Fruit fly (Drosophila melanogaster) whole organism, embryonic: ENCODE measurements around the gene CG16903.

Source experiments
- BEAF-32 ChIP-seq: fragments of 200-800 bp; sonication (Bioruptor generic); optimal IDR thresholded peaks from 3 replicates; lab custom pipeline; 2017; ENCODE audit warnings: missing biosample characterization, missing genetic modification characterization, mild to moderate bottlenecking, moderate library complexity, missing genetic modification reagents
- CG12769 ChIP-seq: fragments of 200-800 bp; sonication (Bioruptor generic); optimal IDR thresholded peaks from 2 replicates; lab custom pipeline; 2019; ENCODE audit warnings: missing biosample characterization, mild to moderate bottlenecking, missing genetic modification characterization, moderate library complexity
- CG13296 ChIP-seq: fragments of 200-800 bp; sonication (Bioruptor generic); optimal IDR thresholded peaks from 3 replicates; lab custom pipeline; 2018; ENCODE audit warnings: missing biosample characterization, mild to moderate bottlenecking, missing genetic modification characterization
- CG13775 ChIP-seq: fragments of 200-800 bp; sonication (Bioruptor generic); optimal IDR thresholded peaks from 3 replicates; lab custom pipeline; 2017; ENCODE audit warnings: missing biosample characterization, mild to moderate bottlenecking, missing genetic modification characterization
- CG17361 ChIP-seq: fragments of 200-800 bp; sonication (Bioruptor generic); IDR thresholded peaks from 3 replicates; pipeline ENCODE4 v1.3.6; 2022; ENCODE audit warnings: missing biosample characterization, missing genetic modification characterization
- CG1832 ChIP-seq: fragments of 200-800 bp; sonication (Bioruptor generic); optimal IDR thresholded peaks from 2 replicates; lab custom pipeline; 2017; ENCODE audit warnings: missing biosample characterization, mild to moderate bottlenecking, missing genetic modification characterization, inconsistent platforms
- CG31365 ChIP-seq: fragments of 200-800 bp; sonication (Bioruptor generic); optimal IDR thresholded peaks from 2 replicates; lab custom pipeline; 2018; ENCODE audit warnings: missing biosample characterization, mild to moderate bottlenecking, missing genetic modification characterization
- CG32532 ChIP-seq: fragments of 200-800 bp; sonication (Bioruptor generic); IDR thresholded peaks from 2 replicates; pipeline ENCODE4 v1.3.6; 2022; ENCODE audit warnings: missing biosample characterization, missing genetic modification characterization
- CG3847 ChIP-seq: fragments of 200-800 bp; sonication (Bioruptor generic); IDR thresholded peaks from 2 replicates; pipeline ENCODE4 v1.3.6; 2022; ENCODE audit warnings: missing biosample characterization, missing genetic modification characterization
- CG42726 ChIP-seq: fragments of 200-800 bp; sonication (Bioruptor generic); IDR thresholded peaks from 2 replicates; pipeline ENCODE4 v1.3.6; 2022; ENCODE audit warnings: missing biosample characterization, missing genetic modification characterization; ENCODE audit not compliant: partially characterized antibody
- CG8290 ChIP-seq, 3 experiments: fragments of 200-800 bp; sonication (Bioruptor generic); optimal IDR thresholded peaks; 2 replicates each; lab custom pipeline; 2016 to 2019; ENCODE audit warnings: missing biosample characterization in 3 of 3, missing genetic modification characterization in 3 of 3, mild to moderate bottlenecking in 2 of 3, moderate library complexity in 1 of 3
- Deaf1 ChIP-seq: fragments of 200-800 bp; optimal IDR thresholded peaks from 3 replicates; lab custom pipeline; 2019; ENCODE audit warnings: missing biosample characterization, mild to moderate bottlenecking, missing genetic modification characterization, moderate library complexity
- Eip74EF ChIP-seq, 2 experiments: fragments of 200-800 bp in 1 of 2; fragments of >200 bp in 1 of 2; sonication (Bioruptor generic) in 1 of 2; optimal IDR thresholded peaks; 2 replicates each; lab custom pipeline; 2017 to 2019; ENCODE audit warnings: missing biosample characterization in 2 of 2, missing genetic modification characterization in 2 of 2, mild to moderate bottlenecking in 1 of 2, moderate library complexity in 1 of 2
- Ets65A ChIP-seq: fragments of 200-800 bp; sonication (Bioruptor generic); peaks from one replicate; lab custom pipeline; 2016; ENCODE audit warnings: missing biosample characterization, missing genetic modification characterization
- Ets97D ChIP-seq: fragments of 200-800 bp; sonication (Bioruptor generic); optimal IDR thresholded peaks from 3 replicates; lab custom pipeline; 2016; ENCODE audit warnings: missing biosample characterization, missing genetic modification characterization
- Fer3 ChIP-seq: fragments of 200-800 bp; sonication (Bioruptor generic); optimal IDR thresholded peaks from 2 replicates; lab custom pipeline; 2018; ENCODE audit warnings: missing biosample characterization, mild to moderate bottlenecking, missing genetic modification characterization, moderate library complexity
- HLH3B ChIP-seq: fragments of 200-800 bp; sonication (Bioruptor generic); IDR thresholded peaks from 2 replicates; pipeline ENCODE4 v1.3.6; 2022; ENCODE audit warnings: missing biosample characterization, missing genetic modification characterization
- Mad ChIP-seq: fragments of 200-800 bp; sonication (Bioruptor generic); optimal IDR thresholded peaks from 2 replicates; lab custom pipeline; 2016; ENCODE audit warnings: missing biosample characterization, missing genetic modification characterization
- Med ChIP-seq: fragments of 200-800 bp; sonication (Bioruptor generic); peaks from one replicate; lab custom pipeline; 2016; ENCODE audit warnings: missing biosample characterization, missing genetic modification characterization, mild to moderate bottlenecking, inconsistent platforms, moderate library complexity
- Meics ChIP-seq: fragments of 200-800 bp; sonication (Bioruptor generic); optimal IDR thresholded peaks from 2 replicates; lab custom pipeline; 2017; ENCODE audit warnings: missing biosample characterization, mild to moderate bottlenecking, missing genetic modification characterization
- NfI ChIP-seq: fragments of 200-800 bp; sonication (Bioruptor generic); optimal IDR thresholded peaks from 3 replicates; lab custom pipeline; 2018; ENCODE audit warnings: missing biosample characterization, mild to moderate bottlenecking, missing genetic modification characterization, moderate library complexity
- croc ChIP-seq: fragments of 200-800 bp; sonication (Bioruptor generic); conservative IDR thresholded peaks from 3 replicates; pipeline ENCODE4 v1.3.6; 2022; ENCODE audit warnings: missing biosample characterization, missing genetic modification characterization
- crol ChIP-seq: fragments of 200-800 bp; sonication (Bioruptor generic); IDR thresholded peaks from 2 replicates; pipeline ENCODE4 v1.3.6; 2022; ENCODE audit warnings: missing biosample characterization, missing genetic modification characterization
- ftz-f1 ChIP-seq: fragments of 200-800 bp; sonication (Bioruptor generic); optimal IDR thresholded peaks from 2 replicates; lab custom pipeline; 2016; ENCODE audit warnings: missing biosample characterization, missing genetic modification characterization
- gro ChIP-seq: fragments of 200-800 bp; sonication (Bioruptor generic); optimal IDR thresholded peaks from 2 replicates; lab custom pipeline; 2016; ENCODE audit warnings: missing biosample characterization, missing genetic modification characterization
- mirr ChIP-seq: fragments of 200-800 bp; sonication (Bioruptor generic); optimal IDR thresholded peaks from 3 replicates; lab custom pipeline; 2018; ENCODE audit warnings: missing biosample characterization, mild to moderate bottlenecking, missing genetic modification characterization
- nom ChIP-seq: fragments of 200-800 bp; sonication (Bioruptor generic); optimal IDR thresholded peaks from 2 replicates; lab custom pipeline; 2017; ENCODE audit warnings: missing biosample characterization, missing genetic modification characterization, mild to moderate bottlenecking, moderate library complexity, missing genetic modification reagents
- onecut ChIP-seq: fragments of 200-800 bp; sonication (Bioruptor generic); IDR thresholded peaks from 2 replicates; pipeline ENCODE4 v1.3.6; 2022; ENCODE audit warnings: missing biosample characterization, missing genetic modification characterization
- pan ChIP-seq, 4 experiments: fragments of >200 bp in 3 of 4; fragments of 200-800 bp in 1 of 4; sonication (Bioruptor generic) in 1 of 4; optimal IDR thresholded peaks in 3 of 4; IDR thresholded peaks in 1 of 4; 2 replicates each; pipeline versions ENCODE4 v1.3.6 to Lab custom; 2017 to 2022; ENCODE audit warnings: missing biosample characterization in 2 of 4, missing genetic modification characterization in 2 of 4, mixed read lengths in 1 of 4
- prd ChIP-seq, 3 experiments: fragments of >200 bp in 2 of 3; fragments of 200-800 bp in 1 of 3; sonication (Bioruptor generic) in 1 of 3; optimal IDR thresholded peaks in 2 of 3; IDR thresholded peaks in 1 of 3; 2 replicates in 2 of 3; 3 replicates in 1 of 3; pipeline versions ENCODE4 v1.3.6 to Lab custom; 2017 to 2022; ENCODE audit warnings: missing biosample characterization in 1 of 3, missing genetic modification characterization in 1 of 3
- sc ChIP-seq, 3 experiments: fragments of >200 bp in 2 of 3; fragments of 200-800 bp in 1 of 3; sonication (Bioruptor generic) in 1 of 3; optimal IDR thresholded peaks; 2 replicates in 2 of 3; 3 replicates in 1 of 3; lab custom pipeline; 2017; ENCODE audit warnings: mild to moderate bottlenecking in 1 of 3, missing biosample characterization in 1 of 3, missing genetic modification characterization in 1 of 3, missing genetic modification reagents in 1 of 3
- sd ChIP-seq: fragments of 200-800 bp; sonication (Bioruptor generic); optimal IDR thresholded peaks from 3 replicates; lab custom pipeline; 2018; ENCODE audit warnings: missing biosample characterization, mild to moderate bottlenecking, missing genetic modification characterization, moderate library complexity
- stwl ChIP-seq: fragments of 200-800 bp; sonication (Bioruptor generic); optimal IDR thresholded peaks from 3 replicates; lab custom pipeline; 2018; ENCODE audit warnings: missing biosample characterization, mild to moderate bottlenecking, missing genetic modification characterization, moderate library complexity
- vfl ChIP-seq: fragments of 200-800 bp; sonication (Bioruptor generic); optimal IDR thresholded peaks from 2 replicates; lab custom pipeline; 2016; ENCODE audit warnings: missing biosample characterization, missing genetic modification characterization

The CG16903 gene

DNA sequence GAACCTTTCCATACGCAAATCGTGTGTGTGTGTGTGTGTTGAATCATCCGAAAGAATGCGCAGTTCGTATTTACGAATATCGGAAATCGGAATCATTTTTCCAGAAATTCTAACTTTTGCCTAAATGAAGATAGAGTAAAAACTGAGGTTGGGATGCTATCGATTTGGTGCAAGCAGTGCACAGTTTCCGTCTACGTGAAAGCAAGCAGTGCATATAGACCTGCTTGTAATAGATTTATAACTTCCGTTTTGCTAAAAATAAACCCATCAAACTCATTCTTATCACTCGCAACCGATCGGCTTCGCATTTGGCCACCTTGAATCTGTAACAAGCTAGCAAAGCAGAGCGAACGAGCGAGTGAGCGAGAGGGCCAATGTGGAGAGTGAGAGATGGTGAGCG is 26.2 kb upstream of the CG16903 start:
- TF ChIP-seq Med (GFP tag; lab: Kevin White, UChicago) (peak; percentile 84), crol (GFP tag; lab: Robert Waterston, UW) (peak; percentile 28; the same call in 1 of the 2 replicates), onecut (GFP tag; lab: Robert Waterston, UW) (peak; percentile 24; the same call in 1 of the 2 replicates), CG12769 (peak; percentile 62), Meics (GFP tag; lab: Kevin White, UChicago) (peak; percentile 6), CG3847 (GFP tag; lab: Robert Waterston, UW) (0 out of 2 replicates have a peak, but pooled peaks have one; percentile 22), CG32532 (GFP tag; lab: Robert Waterston, UW) (peak; percentile 16; the same call in 1 of the 2 replicates), CG13775 (peak; percentile 3), HLH3B (GFP tag; lab: Robert Waterston, UW) (no peak), Eip74EF (GFP tag; optimal IDR thresholded peaks at IDR 0.05; lab: Kevin White, UChicago) (peak in 1 of 2 experiments; percentile 44), CG17361 (0 out of 3 replicates have a peak, but pooled peaks have one; percentile 30), Ets97D (GFP tag; lab: Kevin White, UChicago) (peak; percentile 79), CG31365 (peak; percentile 88), CG8290 (GFP tag; optimal IDR thresholded peaks at IDR 0.05; lab: Kevin White, UChicago) (peak; percentile 89), CG8290 (tag; optimal IDR thresholded peaks at IDR 0.05; lab: Kevin White, UChicago) (peak in 1 of 2 experiments; percentile 46), CG42726 (GFP tag; lab: Robert Waterston, UW) (no peak), CG13296 (peak; percentile 8), NfI (peak; percentile 31), ftz-f1 (GFP tag; lab: Kevin White, UChicago) (peak; percentile 46), stwl (peak; percentile 13), Deaf1 (tag; lab: Kevin White, UChicago) (peak; percentile 35), sc (optimal IDR thresholded peaks at IDR 0.05; lab: Kevin White, UChicago) (no peak), sc (GFP tag; optimal IDR thresholded peaks at IDR 0.05; lab: Kevin White, UChicago) (no peak), Fer3 (peak; percentile 12), pan (optimal IDR thresholded peaks at IDR 0.05; lab: Kevin White, UChicago) (no peak), pan (GFP tag; optimal IDR thresholded peaks at IDR 0.05 in 1 of 2, IDR thresholded peaks at IDR 0.05 in 1 of 2) (no peak), mirr (peak; percentile 12), BEAF-32 (no peak), gro (GFP tag; lab: Kevin White, UChicago) (peak; percentile 2), croc (no peak), vfl (GFP tag; lab: Kevin White, UChicago) (no peak), CG1832 (GFP tag; lab: Kevin White, UChicago) (peak; percentile 14)

- TF ChIP-seq sd (tag; lab: Kevin White, UChicago) (peak; percentile 68), CG12769 (peak; percentile 59), prd (optimal IDR thresholded peaks at IDR 0.05; lab: Kevin White, UChicago) (no peak), prd (GFP tag; IDR thresholded peaks at IDR 0.05; lab: Robert Waterston, UW) (no peak), Mad (GFP tag; lab: Kevin White, UChicago) (no peak)
These were observed 24.2 kb upstream of the CG16903 start for dm6 chrX:2104365-2104764.

dm6 chrX:2103859-2104258 is 23.7 kb upstream of the CG16903 start:
- peak; percentile 55 for TF ChIP-seq Med (GFP tag; lab: Kevin White, UChicago)
- TF ChIP-seq Ets65A (GFP tag; lab: Kevin White, UChicago) = peak; percentile 72
- TF ChIP-seq nom (GFP tag; lab: Kevin White, UChicago) = no peak
